Worm (Caenorhabditis elegans) whole organism, young adult: ENCODE data around the gene cth-1.

ENCODE experiments used
- B0019.2 ChIP-seq: fragments of 200-800 bp; sonication (Bioruptor generic); conservative IDR thresholded peaks from 2 replicates; pipeline ENCODE4 v1.3.6; 2022; ENCODE audit warnings: missing genetic modification reagents, missing genetic modification characterization, missing compliant biosample characterization
- B0035.1 ChIP-seq: sonication (generic microtip); optimal IDR thresholded peaks from 2 replicates; lab custom pipeline; 2016; ENCODE audit warnings: missing genetic modification characterization, mild to moderate bottlenecking, missing compliant biosample characterization, missing genotype, missing genetic modification reagents
- F10E7.11 ChIP-seq: sonication (generic microtip); optimal IDR thresholded peaks from 2 replicates; lab custom pipeline; 2017; ENCODE audit warnings: mild to moderate bottlenecking, missing genetic modification characterization, moderate library complexity, missing compliant biosample characterization
- F39B2.1 ChIP-seq: fragments of 200-800 bp; sonication (Bioruptor generic); IDR thresholded peaks from 2 replicates; pipeline ENCODE4 v1.3.6; 2022; ENCODE audit warnings: missing genetic modification reagents, missing genetic modification characterization, missing compliant biosample characterization
- F49E8.2 ChIP-seq: sonication (generic microtip); optimal IDR thresholded peaks from 3 replicates; lab custom pipeline; 2017; ENCODE audit warnings: missing genetic modification characterization, mild to moderate bottlenecking, missing compliant biosample characterization, antibody characterized with exemption, moderate library complexity; ENCODE audit not compliant: insufficient read depth
- F52B5.7 ChIP-seq: sonication (generic microtip); optimal IDR thresholded peaks from 2 replicates; lab custom pipeline; 2016; ENCODE audit warnings: mild to moderate bottlenecking, missing genetic modification characterization, missing compliant biosample characterization
- K12H6.12 ChIP-seq: fragments of 200-800 bp; sonication (Bioruptor generic); optimal IDR thresholded peaks from 2 replicates; lab custom pipeline; 2018; ENCODE audit warnings: mild to moderate bottlenecking, missing genetic modification characterization, missing compliant biosample characterization
- ama-1 ChIP-seq, 3 experiments: fragments of 150-350 bp in 1 of 3; sonication (generic microtip) in 2 of 3; optimal IDR thresholded peaks; 2 replicates each; lab custom pipeline; 2014 to 2018; ENCODE audit warnings: missing biosample characterization in 2 of 3, missing genetic modification characterization in 2 of 3, missing genetic modification reagents in 2 of 3
- aptf-2 ChIP-seq: fragments of 200-800 bp; sonication (Bioruptor generic); conservative IDR thresholded peaks from 2 replicates; pipeline ENCODE4 v1.3.6; 2022; ENCODE audit warnings: missing genetic modification reagents, missing genetic modification characterization, missing compliant biosample characterization
- attf-6 ChIP-seq: fragments of 200-800 bp; sonication (Bioruptor generic); IDR thresholded peaks from 2 replicates; pipeline ENCODE4 v1.3.6; 2022; ENCODE audit warnings: missing genetic modification reagents, missing genetic modification characterization, missing compliant biosample characterization
- cebp-1 ChIP-seq, 2 experiments: fragments of 200-800 bp in 1 of 2; sonication (Bioruptor generic) in 1 of 2; sonication (generic microtip) in 1 of 2; IDR thresholded peaks in 1 of 2; optimal IDR thresholded peaks in 1 of 2; 2 replicates each; pipeline versions ENCODE4 v1.3.6 to Lab custom; 2017 to 2022; ENCODE audit warnings: missing compliant biosample characterization in 2 of 2, missing genetic modification characterization in 2 of 2, mild to moderate bottlenecking in 1 of 2, missing genetic modification reagents in 1 of 2, moderate library complexity in 1 of 2
- ceh-91 ChIP-seq: fragments of 200-800 bp; sonication (Bioruptor generic); IDR thresholded peaks from 2 replicates; pipeline ENCODE4 v1.3.6; 2022; ENCODE audit warnings: missing genetic modification reagents, missing genetic modification characterization, missing compliant biosample characterization
- die-1 ChIP-seq: sonication (generic microtip); optimal IDR thresholded peaks from 2 replicates; lab custom pipeline; 2016; ENCODE audit warnings: missing genotype, mild to moderate bottlenecking, missing genetic modification characterization, missing compliant biosample characterization
- dox-1 ChIP-seq: fragments of 200-800 bp; sonication (Bioruptor generic); IDR thresholded peaks from 2 replicates; pipeline ENCODE4 v1.3.6; 2022; ENCODE audit warnings: missing genetic modification reagents, missing genetic modification characterization, missing compliant biosample characterization
- ets-4 ChIP-seq: fragments of 200-800 bp; sonication (Bioruptor generic); optimal IDR thresholded peaks from 2 replicates; lab custom pipeline; 2018; ENCODE audit warnings: mild to moderate bottlenecking, missing genetic modification characterization, missing compliant biosample characterization
- let-526 ChIP-seq: fragments of 200-800 bp; sonication (Bioruptor generic); IDR thresholded peaks from 2 replicates; pipeline ENCODE4 v1.3.6; 2022; ENCODE audit warnings: missing genetic modification reagents, missing genetic modification characterization, missing compliant biosample characterization
- let-607 ChIP-seq, 2 experiments: fragments of 200-800 bp in 1 of 2; sonication (Bioruptor generic) in 1 of 2; sonication (generic microtip) in 1 of 2; optimal IDR thresholded peaks; 2 replicates each; lab custom pipeline; 2016 to 2018; ENCODE audit warnings: mild to moderate bottlenecking in 2 of 2, missing compliant biosample characterization in 2 of 2, missing genetic modification characterization in 2 of 2, moderate library complexity in 2 of 2, missing genotype in 1 of 2
- lin-35 ChIP-seq, 3 experiments: fragments of 150-350 bp in 2 of 3; sonication (generic microtip) in 1 of 3; optimal IDR thresholded peaks; 2 replicates each; lab custom pipeline; 2014 to 2018; ENCODE audit warnings: missing biosample characterization in 3 of 3, missing genetic modification characterization in 3 of 3, missing genetic modification reagents in 3 of 3
- lsy-27 ChIP-seq: sonication (generic microtip); optimal IDR thresholded peaks from 2 replicates; lab custom pipeline; 2017; ENCODE audit warnings: missing genetic modification characterization, mild to moderate bottlenecking, missing compliant biosample characterization, antibody characterized with exemption, missing genotype, borderline replicate concordance; ENCODE audit not compliant: insufficient read depth
- nhr-120 ChIP-seq: fragments of 200-800 bp; sonication (Bioruptor generic); IDR thresholded peaks from 2 replicates; pipeline ENCODE4 v1.3.6; 2022; ENCODE audit warnings: missing genetic modification characterization, missing compliant biosample characterization
- nhr-80 ChIP-seq: sonication (generic microtip); optimal IDR thresholded peaks from 2 replicates; lab custom pipeline; 2016; ENCODE audit warnings: missing genetic modification characterization, missing compliant biosample characterization
- rcor-1 ChIP-seq: fragments of 200-800 bp; sonication (Bioruptor generic); IDR thresholded peaks from 2 replicates; pipeline ENCODE4 v1.3.6; 2022; ENCODE audit warnings: missing genetic modification reagents, missing genetic modification characterization, missing compliant biosample characterization
- repo-1 ChIP-seq: sonication (generic microtip); optimal IDR thresholded peaks from 2 replicates; lab custom pipeline; 2017; ENCODE audit warnings: mild to moderate bottlenecking, missing genetic modification characterization, missing compliant biosample characterization
- sea-2 ChIP-seq: fragments of 200-800 bp; sonication (Bioruptor generic); IDR thresholded peaks from 2 replicates; pipeline ENCODE4 v1.3.6; 2022; ENCODE audit warnings: missing genetic modification characterization, missing compliant biosample characterization
- unc-62 ChIP-seq: fragments of 150-350 bp; optimal IDR thresholded peaks from 2 replicates; lab custom pipeline; 2014; ENCODE audit warnings: missing biosample characterization, missing genetic modification reagents, missing genetic modification characterization
- ztf-28 ChIP-seq: fragments of 200-800 bp; sonication (Bioruptor generic); IDR thresholded peaks from 2 replicates; pipeline ENCODE4 v1.3.6; 2022; ENCODE audit warnings: missing genetic modification reagents, missing genetic modification characterization, missing compliant biosample characterization
- ztf-6 ChIP-seq: fragments of 200-800 bp; sonication (Bioruptor generic); IDR thresholded peaks from 2 replicates; pipeline ENCODE4 v1.3.6; 2022; ENCODE audit warnings: missing genetic modification reagents, missing genetic modification characterization, missing compliant biosample characterization

cth-1 gene

DNA sequence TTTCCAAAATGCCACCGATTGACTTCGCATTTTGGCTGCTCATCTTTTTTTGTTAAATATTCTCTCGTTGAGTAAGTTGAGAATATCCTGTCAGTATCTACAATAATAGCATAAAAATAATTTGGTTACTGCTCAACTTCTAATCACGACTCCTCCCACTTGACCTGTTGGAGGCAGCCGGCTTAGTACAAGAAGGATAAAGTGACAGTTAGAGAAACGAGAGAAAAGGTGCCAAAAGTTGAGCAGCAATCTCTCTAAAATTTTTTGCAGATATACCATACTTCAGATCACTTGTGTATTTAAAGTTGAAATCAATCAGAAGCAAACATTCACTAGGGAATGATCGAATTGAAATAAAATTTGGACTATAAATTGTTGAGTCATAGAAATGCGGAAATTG, 24.3 kb downstream of the cth-1 start, which contains the start of gene nhr-111:
TSS of gene nhr-111 (minus strand) at position 101 of the 400 bp plus-strand sequence.
- TF ChIP-seq B0035.1 (no peak), nhr-120 (GFP tag; lab: Robert Waterston, UW) (no peak), ztf-28 (no peak), F52B5.7 (tag; lab: Kevin White, UChicago) (no peak), attf-6 (GFP tag; lab: Robert Waterston, UW) (no peak), B0019.2 (GFP tag; lab: Robert Waterston, UW) (no peak), F10E7.11 (tag; lab: Kevin White, UChicago) (no peak), let-607 (tag; optimal IDR thresholded peaks at IDR 0.05; lab: Kevin White, UChicago) (no peak), ztf-6 (GFP tag; lab: Robert Waterston, UW) (no peak)
- TF ChIP-seq, all 124 proteins: peak for 0

DNA sequence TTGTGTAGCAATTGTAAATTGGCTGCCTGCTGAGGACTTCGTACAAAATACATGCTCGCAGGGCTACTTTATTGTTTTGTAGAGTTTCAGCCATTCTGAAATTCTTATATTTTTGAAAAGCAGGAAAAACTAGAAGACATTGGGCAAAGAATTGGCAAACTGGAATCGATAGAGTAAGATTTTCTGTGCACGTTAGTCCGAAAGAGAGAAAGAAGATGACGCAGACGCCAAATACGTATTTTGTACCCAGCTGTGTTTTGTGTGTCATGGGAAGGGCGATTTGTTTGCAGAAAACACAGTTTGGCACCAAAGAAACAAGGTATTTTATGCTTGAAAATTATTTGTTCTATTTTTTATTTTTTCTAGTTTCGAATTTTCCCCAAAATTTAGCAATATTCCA, 26.9 kb downstream of the cth-1 start, which contains the start of gene fbxa-143:
TSS of gene fbxa-143 (minus strand) at position 101 of the 400 bp plus-strand sequence.
- TF ChIP-seq repo-1 (tag; lab: Kevin White, UChicago) (no peak), aptf-2 (no peak), ama-1 (optimal IDR thresholded peaks at IDR 0.05; lab: Kevin White, UChicago) (no peak), ama-1 (GFP tag; optimal IDR thresholded peaks at IDR 0.05; lab: Kevin White, UChicago) (no peak), let-526 (no peak)

- TF ChIP-seq ztf-28: no peak
- TF ChIP-seq nhr-80: peak; percentile 31
- no peak for TF ChIP-seq cebp-1 (GFP tag; IDR thresholded peaks at IDR 0.05; lab: Robert Waterston, UW)
- peak; percentile 29 for TF ChIP-seq cebp-1 (tag; optimal IDR thresholded peaks at IDR 0.05; lab: Kevin White, UChicago)
Measured at ce11 chrV:16129116-16129515, 28.6 kb downstream of the cth-1 start.

ce11 chrV:16131249-16131648, 30.8 kb downstream of the cth-1 start, which contains the start of gene fbxa-142:
Gene fbxa-142, minus strand, starts transcription at chrV:16131349.
- TF ChIP-seq unc-62 (GFP tag; lab: Kevin White, UChicago): no peak
- no peak for TF ChIP-seq die-1
- TF ChIP-seq repo-1 (tag; lab: Kevin White, UChicago): no peak
- no peak for TF ChIP-seq F49E8.2 (tag; lab: Kevin White, UChicago)
- no peak for TF ChIP-seq rcor-1 (GFP tag; lab: Robert Waterston, UW)
- TF ChIP-seq lsy-27 (tag; lab: Kevin White, UChicago): no peak
- no peak for TF ChIP-seq attf-6 (GFP tag; lab: Robert Waterston, UW)
- TF ChIP-seq ets-4 (GFP tag; lab: Kevin White, UChicago): no peak
- no peak for TF ChIP-seq sea-2 (GFP tag; lab: Robert Waterston, UW)
- TF ChIP-seq B0019.2 (GFP tag; lab: Robert Waterston, UW): no peak
- TF ChIP-seq ceh-91: no peak
- no peak for TF ChIP-seq K12H6.12 (tag; lab: Kevin White, UChicago)
- TF ChIP-seq, all 124 proteins: peak for 0

DNA sequence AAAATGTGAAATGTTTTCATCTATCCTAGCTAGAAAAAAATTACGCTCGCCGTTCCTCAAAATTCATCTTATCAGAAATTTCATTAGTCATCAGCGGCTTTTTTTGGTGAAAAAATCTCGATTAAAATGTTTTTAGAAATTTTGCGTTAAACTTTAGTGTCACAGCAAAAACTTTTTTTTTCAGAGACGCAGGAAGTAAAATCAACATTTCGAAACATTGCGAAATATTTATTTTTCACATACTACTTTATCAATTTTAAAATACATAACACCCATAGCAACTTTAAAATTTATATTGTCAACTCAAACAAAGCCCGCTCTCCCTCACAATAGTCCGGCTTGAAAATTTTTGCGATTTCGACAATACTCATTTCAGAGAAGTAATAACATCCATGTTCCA, 31.7 kb downstream of the cth-1 start:
- no peak for TF ChIP-seq dox-1 (GFP tag; lab: Robert Waterston, UW)
- peak; percentile 76; the same call in 1 of the 2 replicates for TF ChIP-seq cebp-1 (GFP tag; IDR thresholded peaks at IDR 0.05; lab: Robert Waterston, UW)
- peak; percentile 95 for TF ChIP-seq cebp-1 (tag; optimal IDR thresholded peaks at IDR 0.05; lab: Kevin White, UChicago)

DNA sequence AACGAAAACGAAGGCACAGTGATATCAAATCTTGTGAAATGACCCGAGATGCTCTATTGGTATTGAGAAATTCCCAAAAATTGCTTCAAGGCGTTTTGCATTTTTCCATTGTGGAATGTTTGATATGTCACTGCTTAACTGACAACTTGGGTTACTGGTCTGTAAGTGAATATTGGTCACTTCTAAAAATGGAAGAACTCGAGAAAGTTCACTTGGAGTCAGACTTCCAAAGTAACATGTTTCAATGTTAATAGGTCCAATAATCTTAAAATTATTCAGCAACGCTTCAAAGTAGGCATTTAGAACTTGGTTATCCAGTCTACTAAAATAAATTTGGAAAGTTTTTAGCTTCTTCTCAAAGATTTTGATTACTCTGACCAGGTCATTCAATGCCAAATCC, 32.2 kb downstream of the cth-1 start, which contains the start of gene fbxa-144:
TSS of gene fbxa-144 (minus strand) at position 101 of the 400 bp plus-strand sequence.
- TF ChIP-seq F39B2.1 (no peak), aptf-2 (no peak), lin-35 (GFP tag; optimal IDR thresholded peaks at IDR 0.05; lab: Kevin White, UChicago) (no peak), sea-2 (GFP tag; lab: Robert Waterston, UW) (no peak)
